Fruit fly (Drosophila melanogaster): ENCODE results near the gene RpL30.

Gene RpL30

DNA sequence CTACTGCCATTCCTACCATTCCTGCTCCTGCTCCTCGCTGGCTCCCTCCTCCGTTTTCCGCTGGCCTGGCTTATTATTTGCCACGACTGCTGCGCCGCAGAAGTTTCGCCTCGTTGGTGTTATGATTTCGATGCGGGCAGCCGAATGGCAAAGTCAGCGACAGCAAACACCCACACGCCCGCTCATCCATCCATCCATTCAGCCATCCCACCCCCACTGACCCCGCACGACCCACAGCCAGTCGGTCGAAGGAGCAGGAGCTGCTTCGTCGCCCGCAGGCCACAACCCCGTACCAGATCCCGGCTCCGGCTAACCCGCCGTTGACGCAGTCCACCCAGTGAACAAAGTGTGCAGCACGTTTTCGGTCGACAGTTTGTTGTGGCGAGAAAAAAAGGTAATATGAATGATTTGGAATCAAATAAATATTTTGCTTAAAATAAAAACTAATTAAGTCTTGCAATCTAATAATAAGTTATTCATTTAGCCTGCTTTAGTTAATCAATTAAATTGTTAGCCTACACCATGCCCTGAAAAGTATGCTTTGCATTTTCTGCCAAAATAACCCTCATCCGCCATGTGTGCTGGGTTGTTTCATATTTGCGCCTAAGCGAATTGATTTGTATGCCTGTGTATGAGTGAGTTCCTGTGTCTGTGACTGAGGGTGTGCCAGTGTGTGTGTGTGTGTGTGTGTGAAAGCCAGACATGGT, 17.5 kb upstream of the RpL30 start (continued):
- peak; percentile 28 for TF ChIP-seq cg (GFP tag; optimal IDR thresholded peaks at IDR 0.05)
- TF ChIP-seq Blimp-1 (GFP tag; optimal IDR thresholded peaks at IDR 0.05) = peak; percentile 34
- TF ChIP-seq CG42726 (GFP tag; IDR thresholded peaks at IDR 0.05; ENCODE audit: partially characterized antibody) = no peak
- TF ChIP-seq nom (GFP tag; optimal IDR thresholded peaks at IDR 0.05) = peak; percentile 38
- peak; percentile 41 for TF ChIP-seq D19A (tag; optimal IDR thresholded peaks at IDR 0.05)
- TF ChIP-seq CG3407 (GFP tag; optimal IDR thresholded peaks at IDR 0.05) = no peak
- TF ChIP-seq Hr3 (GFP tag; optimal IDR thresholded peaks at IDR 0.05) = no peak
- peak; percentile 58 for TF ChIP-seq Dek (tag; optimal IDR thresholded peaks at IDR 0.05)
- TF ChIP-seq CG6654 (GFP tag; optimal IDR thresholded peaks at IDR 0.05) = no peak
- TF ChIP-seq CkIIα-i1 (GFP tag; IDR thresholded peaks at IDR 0.05) = no peak
- peak; percentile 50 for TF ChIP-seq mam (GFP tag; optimal IDR thresholded peaks at IDR 0.05)
- peak; percentile 6 for TF ChIP-seq CG16863 (GFP tag; optimal IDR thresholded peaks at IDR 0.05)
- 0 out of 2 replicates have a peak, but pooled peaks have one; percentile 18 for TF ChIP-seq CG14441 (GFP tag; IDR thresholded peaks at IDR 0.05)
- TF ChIP-seq twi (tag; optimal IDR thresholded peaks at IDR 0.05) = peak; percentile 10
- TF ChIP-seq lbe (GFP tag; optimal IDR thresholded peaks at IDR 0.05) = no peak
- peak; percentile 9 for TF ChIP-seq tup (GFP tag; optimal IDR thresholded peaks at IDR 0.05)
- TF ChIP-seq hkb (optimal IDR thresholded peaks at IDR 0.05) = no peak
- peak; percentile 49; the same call in 1 of the 2 replicates for TF ChIP-seq hkb (GFP tag; IDR thresholded peaks at IDR 0.05)
- TF ChIP-seq Lim3 (GFP tag; IDR thresholded peaks at IDR 0.05) = no peak
- peak; percentile 16 for TF ChIP-seq CrebB (tag; optimal IDR thresholded peaks at IDR 0.05)
- peak; percentile 75 for TF ChIP-seq grau (tag; optimal IDR thresholded peaks at IDR 0.05)
- no peak for TF ChIP-seq H2.0 (GFP tag; IDR thresholded peaks at IDR 0.05)
- TF ChIP-seq chn (GFP tag; optimal IDR thresholded peaks at IDR 0.05) = no peak
- TF ChIP-seq Atf3 (GFP tag; optimal IDR thresholded peaks at IDR 0.05) = no peak
- no peak for TF ChIP-seq crc (GFP tag; optimal IDR thresholded peaks at IDR 0.05)
- peak; percentile 25 for TF ChIP-seq CG12071 (GFP tag; optimal IDR thresholded peaks at IDR 0.05)
- peak; percentile 73 for TF ChIP-seq CG2120 (GFP tag; optimal IDR thresholded peaks at IDR 0.05)
- no peak for TF ChIP-seq Neu2 (GFP tag; optimal IDR thresholded peaks at IDR 0.05; ENCODE audit: borderline replicate concordance)
- TF ChIP-seq CoRest (tag; optimal IDR thresholded peaks at IDR 0.05) = peak; percentile 70
- no peak for TF ChIP-seq sr (GFP tag; IDR thresholded peaks at IDR 0.05)
- TF ChIP-seq toy (GFP tag; IDR thresholded peaks at IDR 0.05) = no peak
- peak; percentile 58 for TF ChIP-seq CG13894 (tag; optimal IDR thresholded peaks at IDR 0.05)
- no peak for TF ChIP-seq pb (GFP tag; optimal IDR thresholded peaks at IDR 0.05)
- TF ChIP-seq sob (GFP tag; IDR thresholded peaks at IDR 0.05) = peak; percentile 35; the same call in 1 of the 2 replicates
- TF ChIP-seq BtbVII (GFP tag; optimal IDR thresholded peaks at IDR 0.05) = peak; percentile 75
- TF ChIP-seq E2f2 (GFP tag; IDR thresholded peaks at IDR 0.05) = peak; percentile 35; the same call in 1 of the 2 replicates
- TF ChIP-seq CG6683 (GFP tag; optimal IDR thresholded peaks at IDR 0.05) = peak; percentile 65
- peak; percentile 35 for TF ChIP-seq odd (GFP tag; optimal IDR thresholded peaks at IDR 0.05)
- TF ChIP-seq Xbp1 (GFP tag; optimal IDR thresholded peaks at IDR 0.05) = peak; percentile 35
- TF ChIP-seq Ssrp (tag; optimal IDR thresholded peaks at IDR 0.05) = no peak
- TF ChIP-seq az2 (GFP tag; optimal IDR thresholded peaks at IDR 0.05) = no peak
- peak; percentile 79 for TF ChIP-seq crol (GFP tag; IDR thresholded peaks at IDR 0.05)
- TF ChIP-seq CG17328 (GFP tag; IDR thresholded peaks at IDR 0.05) = no peak
- no peak for TF ChIP-seq E2f1 (GFP tag; IDR thresholded peaks at IDR 0.05)
- TF ChIP-seq CG4404 (GFP tag; IDR thresholded peaks at IDR 0.05) = peak; percentile 32; the same call in 1 of the 2 replicates
- TF ChIP-seq Rx (GFP tag; IDR thresholded peaks at IDR 0.05) = no peak
- TF ChIP-seq ci (GFP tag; IDR thresholded peaks at IDR 0.05) = no peak
- TF ChIP-seq Dll (GFP tag; IDR thresholded peaks at IDR 0.05; ENCODE audit: partially characterized antibody) = no peak
- peak; percentile 85 for TF ChIP-seq Hand (GFP tag; optimal IDR thresholded peaks at IDR 0.05)
- TF ChIP-seq CG2889 (GFP tag; IDR thresholded peaks at IDR 0.05) = no peak

Measured in whole organism, embryonic.